Fruit fly (Drosophila melanogaster) whole organism, prepupa: ENCODE results near the gene RpL3.
A peak's percentile ranks its signal among the peaks of the same experiment; 100 is the strongest.

ENCODE experiments used
- CG10669 ChIP-seq: fragments of 200-800 bp; sonication (Bioruptor generic); optimal IDR thresholded peaks from 3 replicates; lab custom pipeline; 2018; ENCODE audit warnings: missing biosample characterization, mild to moderate bottlenecking, missing genetic modification characterization, moderate library complexity
- CG11294 ChIP-seq: fragments of 200-800 bp; sonication (Bioruptor generic); IDR thresholded peaks from 2 replicates; pipeline ENCODE4 v1.3.6; 2022; ENCODE audit warnings: missing biosample characterization, missing genetic modification characterization
- CG11762 ChIP-seq: fragments of 200-800 bp; sonication (Bioruptor generic); optimal IDR thresholded peaks from 3 replicates; lab custom pipeline; 2016; ENCODE audit warnings: missing biosample characterization, missing genetic modification characterization; ENCODE audit not compliant: insufficient read depth
- CG11902 ChIP-seq: fragments of 200-800 bp; sonication (Bioruptor generic); optimal IDR thresholded peaks from 3 replicates; lab custom pipeline; 2016; ENCODE audit warnings: missing biosample characterization, missing genetic modification characterization
- CG16779 ChIP-seq: fragments of 200-800 bp; sonication (Bioruptor generic); optimal IDR thresholded peaks from 3 replicates; lab custom pipeline; 2017; ENCODE audit warnings: missing biosample characterization, mild to moderate bottlenecking, missing genetic modification characterization
- CG3032 ChIP-seq: fragments of 200-800 bp; optimal IDR thresholded peaks from 2 replicates; lab custom pipeline; 2019; ENCODE audit warnings: missing biosample characterization, mild to moderate bottlenecking, missing genetic modification characterization, moderate library complexity
- CG32006 ChIP-seq: fragments of 200-800 bp; sonication (Bioruptor generic); optimal IDR thresholded peaks from 3 replicates; lab custom pipeline; 2017; ENCODE audit warnings: missing biosample characterization, mild to moderate bottlenecking, missing genetic modification characterization
- CG34406 ChIP-seq: fragments of 200-800 bp; sonication (Bioruptor generic); optimal IDR thresholded peaks from 3 replicates; lab custom pipeline; 2016; ENCODE audit warnings: missing biosample characterization, missing genetic modification characterization
- CG4318 ChIP-seq: fragments of 200-800 bp; sonication (Bioruptor generic); optimal IDR thresholded peaks from 3 replicates; lab custom pipeline; 2017; ENCODE audit warnings: missing biosample characterization, mild to moderate bottlenecking, missing genetic modification characterization
- CG6792 ChIP-seq: fragments of 200-800 bp; sonication (Bioruptor generic); optimal IDR thresholded peaks from 3 replicates; lab custom pipeline; 2016; ENCODE audit warnings: missing biosample characterization, missing genetic modification characterization
- CG6854 ChIP-seq: fragments of 200-800 bp; sonication (Bioruptor generic); optimal IDR thresholded peaks from 2 replicates; lab custom pipeline; 2017; ENCODE audit warnings: missing biosample characterization, mild to moderate bottlenecking, missing genetic modification characterization
- CG8319 ChIP-seq: fragments of 200-800 bp; sonication (Bioruptor generic); optimal IDR thresholded peaks from 3 replicates; lab custom pipeline; 2016; ENCODE audit warnings: missing biosample characterization, missing genetic modification characterization
- Eip75B ChIP-seq: fragments of 200-800 bp; sonication (Bioruptor generic); optimal IDR thresholded peaks from 3 replicates; lab custom pipeline; 2016; ENCODE audit warnings: missing biosample characterization, missing genetic modification characterization
- Eip78C ChIP-seq: fragments of 200-800 bp; sonication (Bioruptor generic); peaks from one replicate; lab custom pipeline; 2016; ENCODE audit warnings: missing biosample characterization, missing genetic modification characterization
- Eip93F ChIP-seq: fragments of 200-800 bp; sonication (Bioruptor generic); optimal IDR thresholded peaks from 2 replicates; lab custom pipeline; 2016; ENCODE audit warnings: missing biosample characterization, mild to moderate bottlenecking, missing genetic modification characterization
- Ets21C ChIP-seq: fragments of 200-800 bp; sonication (Bioruptor generic); optimal IDR thresholded peaks from 3 replicates; lab custom pipeline; 2016; ENCODE audit warnings: missing biosample characterization, missing genetic modification characterization
- Ets96B ChIP-seq: fragments of 200-800 bp; optimal IDR thresholded peaks from 2 replicates; lab custom pipeline; 2019; ENCODE audit warnings: missing biosample characterization, mild to moderate bottlenecking, missing genetic modification characterization, moderate library complexity
- Gug ChIP-seq: fragments of 200-800 bp; sonication (Bioruptor generic); IDR thresholded peaks from 2 replicates; pipeline ENCODE4 v1.3.6; 2022; ENCODE audit warnings: missing biosample characterization, missing genetic modification characterization
- Hr38 ChIP-seq: sonication (Bioruptor generic); optimal IDR thresholded peaks from 2 replicates; lab custom pipeline; 2016; ENCODE audit warnings: missing biosample characterization, missing genetic modification characterization
- Hr4 ChIP-seq: fragments of 200-800 bp; sonication (Bioruptor generic); optimal IDR thresholded peaks from 3 replicates; lab custom pipeline; 2016; ENCODE audit warnings: missing biosample characterization, missing genetic modification characterization
- Lpt ChIP-seq: fragments of 200-800 bp; sonication (Bioruptor generic); optimal IDR thresholded peaks from 3 replicates; lab custom pipeline; 2016; ENCODE audit warnings: missing biosample characterization, missing genetic modification characterization
- Smox ChIP-seq: fragments of 200-800 bp; sonication (Bioruptor generic); optimal IDR thresholded peaks from 3 replicates; lab custom pipeline; 2016; ENCODE audit warnings: missing biosample characterization, missing genetic modification characterization
- Sox14 ChIP-seq: fragments of 200-800 bp; sonication (Bioruptor generic); optimal IDR thresholded peaks from 3 replicates; lab custom pipeline; 2016; ENCODE audit warnings: missing biosample characterization, missing genetic modification characterization
- achi ChIP-seq: fragments of 200-800 bp; sonication (Bioruptor generic); optimal IDR thresholded peaks from 3 replicates; lab custom pipeline; 2016; ENCODE audit warnings: missing biosample characterization, missing genetic modification characterization
- acj6 ChIP-seq: fragments of 200-800 bp; sonication (Bioruptor generic); optimal IDR thresholded peaks from 3 replicates; lab custom pipeline; 2016; ENCODE audit warnings: missing biosample characterization, missing genetic modification characterization
- dsx ChIP-seq: fragments of 200-800 bp; optimal IDR thresholded peaks from 3 replicates; lab custom pipeline; 2019; ENCODE audit warnings: missing biosample characterization, mild to moderate bottlenecking, missing genetic modification characterization, moderate library complexity; ENCODE audit not compliant: poor library complexity, severe bottlenecking
- esn ChIP-seq: fragments of 200-800 bp; sonication (Bioruptor generic); optimal IDR thresholded peaks from 2 replicates; lab custom pipeline; 2016; ENCODE audit warnings: missing biosample characterization, mild to moderate bottlenecking, missing genetic modification characterization, moderate library complexity
- fd59A ChIP-seq: fragments of 200-800 bp; sonication (Bioruptor generic); optimal IDR thresholded peaks from 2 replicates; lab custom pipeline; 2017; ENCODE audit warnings: missing biosample characterization, mild to moderate bottlenecking, missing genetic modification characterization, missing genetic modification reagents
- fd85E ChIP-seq: fragments of 200-800 bp; sonication (Bioruptor generic); optimal IDR thresholded peaks from 3 replicates; lab custom pipeline; 2016; ENCODE audit warnings: missing biosample characterization, missing genetic modification characterization
- fkh ChIP-seq: fragments of 200-800 bp; sonication (Bioruptor generic); optimal IDR thresholded peaks from 3 replicates; lab custom pipeline; 2017; ENCODE audit warnings: missing biosample characterization, mild to moderate bottlenecking, missing genetic modification characterization, moderate library complexity
- net ChIP-seq: fragments of 200-800 bp; sonication (Bioruptor generic); optimal IDR thresholded peaks from 3 replicates; lab custom pipeline; 2016; ENCODE audit warnings: missing biosample characterization, missing genetic modification characterization
- pdm3 ChIP-seq: fragments of 200-800 bp; sonication (Bioruptor generic); optimal IDR thresholded peaks from 3 replicates; lab custom pipeline; 2016; ENCODE audit warnings: missing biosample characterization, missing genetic modification characterization
- spab ChIP-seq: fragments of 200-800 bp; sonication (Bioruptor generic); optimal IDR thresholded peaks from 2 replicates; lab custom pipeline; 2017; ENCODE audit warnings: missing biosample characterization, mild to moderate bottlenecking, missing genetic modification characterization, missing genetic modification reagents
- ss ChIP-seq, 2 experiments: fragments of 200-800 bp; sonication (Bioruptor generic); optimal IDR thresholded peaks; 2 replicates in 1 of 2; 3 replicates in 1 of 2; lab custom pipeline; 2017 to 2018; ENCODE audit warnings: mild to moderate bottlenecking in 2 of 2, missing biosample characterization in 2 of 2, missing genetic modification characterization in 2 of 2, moderate library complexity in 1 of 2
- svp ChIP-seq: fragments of 200-800 bp; sonication (Bioruptor generic); peaks from one replicate; lab custom pipeline; 2016; ENCODE audit warnings: missing biosample characterization, missing genetic modification characterization
- topi ChIP-seq: fragments of 200-800 bp; sonication (Bioruptor generic); optimal IDR thresholded peaks from 3 replicates; lab custom pipeline; 2016; ENCODE audit warnings: missing biosample characterization, missing genetic modification characterization
- vri ChIP-seq: fragments of 200-800 bp; sonication (Bioruptor generic); optimal IDR thresholded peaks from 3 replicates; lab custom pipeline; 2016; ENCODE audit warnings: missing biosample characterization, mild to moderate bottlenecking, missing genetic modification characterization

Gene RpL3

DNA sequence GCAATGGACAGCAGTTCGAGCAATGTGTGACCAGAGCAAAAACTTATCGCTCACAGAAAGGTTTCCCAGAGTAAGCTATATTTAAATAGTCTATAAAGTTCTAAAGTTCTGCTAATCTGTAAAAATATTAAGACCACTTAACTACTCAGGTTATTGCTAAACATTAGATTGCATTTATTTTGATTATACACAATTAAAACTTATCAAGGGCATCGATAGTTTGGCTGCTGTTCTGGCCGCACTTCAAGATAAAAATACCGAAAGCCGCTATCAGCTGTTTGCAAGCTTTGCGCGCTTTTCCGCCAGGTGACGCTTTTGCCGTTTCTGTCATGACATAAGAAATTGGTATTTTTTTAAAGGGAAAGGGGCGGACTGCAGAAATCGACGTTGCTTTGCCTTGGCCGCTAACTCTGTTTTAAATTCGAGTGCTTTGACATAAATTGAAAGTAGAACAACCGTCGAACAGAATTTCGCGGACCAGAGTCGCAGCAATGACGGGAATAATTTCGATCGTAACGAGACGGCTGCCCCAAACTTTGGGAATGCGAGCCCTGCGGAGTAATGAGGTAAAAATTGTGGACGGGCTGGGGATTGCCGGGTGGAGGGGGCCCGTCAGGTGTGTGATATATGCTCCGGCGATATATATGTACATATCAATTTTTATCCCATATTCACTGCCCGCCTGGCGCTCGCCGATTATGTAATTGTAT lies 22.4 kb downstream of the RpL3 start, which contains the start of the genes CG17734 and CG5214 (continued):
- TF ChIP-seq CG16779 (tag; lab: Kevin White, UChicago), result no peak
- peak; percentile 58 for TF ChIP-seq Eip78C (GFP tag; lab: Kevin White, UChicago)
- no peak for TF ChIP-seq Ets21C (GFP tag; lab: Kevin White, UChicago)
- TF ChIP-seq Sox14 (GFP tag; lab: Kevin White, UChicago), result peak; percentile 32
- no peak for TF ChIP-seq Hr38 (GFP tag; lab: Kevin White, UChicago)
- TF ChIP-seq CG4318, result no peak
- TF ChIP-seq CG11294, result no peak
- TF ChIP-seq ss (GFP tag; optimal IDR thresholded peaks at IDR 0.05; lab: Kevin White, UChicago), result no peak
- no peak for TF ChIP-seq acj6
- TF ChIP-seq CG32006 (GFP tag; lab: Kevin White, UChicago), result no peak
- no peak for TF ChIP-seq CG10669
- no peak for TF ChIP-seq fd59A
- no peak for TF ChIP-seq CG6854 (GFP tag; lab: Kevin White, UChicago)
- TF ChIP-seq CG11902 (GFP tag; lab: Kevin White, UChicago), result no peak
- peak; percentile 98 for TF ChIP-seq achi (GFP tag; lab: Kevin White, UChicago)
- no peak for TF ChIP-seq Hr4 (GFP tag; lab: Kevin White, UChicago)
- no peak for TF ChIP-seq net (GFP tag; lab: Kevin White, UChicago)
- no peak for TF ChIP-seq CG6792 (GFP tag; lab: Kevin White, UChicago)
- TF ChIP-seq CG8319 (GFP tag; lab: Kevin White, UChicago), result no peak
- TF ChIP-seq fd85E, result no peak
- TF ChIP-seq CG3032, result no peak
- TF ChIP-seq pdm3, result no peak
- TF ChIP-seq Eip93F (GFP tag; lab: Kevin White, UChicago), result no peak
- no peak for TF ChIP-seq Ets96B (tag; lab: Kevin White, UChicago)
- peak; percentile 20 for TF ChIP-seq topi (GFP tag; lab: Kevin White, UChicago)

DNA sequence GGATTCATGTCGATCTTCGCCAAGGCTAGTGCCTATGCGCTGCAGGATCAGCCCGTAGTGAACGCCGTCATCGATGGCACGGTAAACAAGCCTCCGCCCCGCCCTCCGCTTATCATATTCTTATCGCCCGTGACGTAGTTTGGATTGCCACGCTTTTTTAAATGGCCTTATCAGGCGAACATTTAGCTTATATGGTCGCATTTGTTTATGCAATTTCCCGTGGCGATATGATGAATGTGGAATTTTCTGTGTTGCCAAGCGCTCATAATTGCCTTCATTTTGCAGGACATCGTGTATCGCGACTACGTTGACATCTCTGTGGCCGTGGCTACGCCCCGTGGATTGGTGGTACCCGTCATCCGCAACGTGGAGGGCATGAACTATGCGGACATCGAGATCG lies 24.1 kb downstream of the RpL3 start:
- TF ChIP-seq svp (GFP tag; lab: Kevin White, UChicago) (peak; percentile 77), CG10669 (no peak), Hr4 (GFP tag; lab: Kevin White, UChicago) (no peak), vri (GFP tag; lab: Kevin White, UChicago) (peak; percentile 77), CG32006 (GFP tag; lab: Kevin White, UChicago) (no peak), Eip75B (GFP tag; lab: Kevin White, UChicago) (no peak)
- TF ChIP-seq, all 60 proteins: peak for 2

DNA sequence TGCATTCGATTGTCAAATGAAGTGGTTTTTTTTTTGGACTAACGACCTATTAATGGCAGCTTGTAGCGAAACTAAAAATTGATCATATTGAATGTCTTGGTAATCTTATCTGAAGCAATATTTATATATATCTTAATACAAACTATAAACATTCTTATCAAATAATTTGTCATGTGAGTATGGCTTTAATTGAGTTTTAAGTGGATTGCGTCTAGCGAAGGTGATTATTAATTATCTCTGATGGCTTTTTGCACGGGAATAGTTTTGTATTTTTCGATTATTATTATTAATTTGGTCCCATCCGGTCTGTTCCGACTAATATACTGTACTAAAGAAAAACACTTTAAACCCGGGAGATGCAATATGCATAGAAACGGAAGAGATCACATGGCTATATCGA lies 25.2 kb downstream of the RpL3 start:
- TF ChIP-seq fkh (GFP tag; lab: Kevin White, UChicago), result no peak

DNA sequence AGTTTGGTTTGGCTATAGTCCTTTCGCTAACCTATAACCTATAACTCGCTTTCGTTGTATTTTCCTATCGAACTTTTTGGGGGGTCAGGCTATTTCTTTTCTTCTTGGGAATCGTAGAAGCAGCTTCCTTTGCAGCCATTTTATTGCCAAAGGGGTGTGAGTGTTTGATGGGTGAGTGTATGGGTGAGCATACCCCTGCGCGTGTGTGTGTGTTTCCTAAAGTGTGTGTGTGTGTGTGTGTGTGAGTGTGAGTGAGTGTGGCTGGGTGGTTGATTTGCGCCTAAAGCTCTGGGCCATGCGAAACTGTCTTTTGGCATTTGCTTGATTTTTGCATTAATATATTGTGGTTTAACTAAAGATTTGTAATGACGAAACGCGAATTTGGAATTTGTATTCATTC lies 32.1 kb downstream of the RpL3 start:
- TF ChIP-seq Ets21C (GFP tag; lab: Kevin White, UChicago) (no peak), Eip75B (GFP tag; lab: Kevin White, UChicago) (no peak), Lpt (no peak), esn (no peak), dsx (GFP tag; lab: Kevin White, UChicago) (no peak), net (GFP tag; lab: Kevin White, UChicago) (no peak), CG11294 (no peak), spab (GFP tag; lab: Kevin White, UChicago) (no peak), CG11762 (GFP tag; lab: Kevin White, UChicago) (no peak), CG34406 (GFP tag; lab: Kevin White, UChicago) (no peak), fkh (GFP tag; lab: Kevin White, UChicago) (no peak), Smox (GFP tag; lab: Kevin White, UChicago) (no peak), CG6792 (GFP tag; lab: Kevin White, UChicago) (no peak), CG6854 (GFP tag; lab: Kevin White, UChicago) (no peak), fd59A (no peak), pdm3 (no peak), Gug (GFP tag; lab: Robert Waterston, UW) (no peak), CG10669 (no peak)
